Worm (Caenorhabditis elegans): ENCODE measurements around the gene F28F5.6.

Gene F28F5.6

DNA sequence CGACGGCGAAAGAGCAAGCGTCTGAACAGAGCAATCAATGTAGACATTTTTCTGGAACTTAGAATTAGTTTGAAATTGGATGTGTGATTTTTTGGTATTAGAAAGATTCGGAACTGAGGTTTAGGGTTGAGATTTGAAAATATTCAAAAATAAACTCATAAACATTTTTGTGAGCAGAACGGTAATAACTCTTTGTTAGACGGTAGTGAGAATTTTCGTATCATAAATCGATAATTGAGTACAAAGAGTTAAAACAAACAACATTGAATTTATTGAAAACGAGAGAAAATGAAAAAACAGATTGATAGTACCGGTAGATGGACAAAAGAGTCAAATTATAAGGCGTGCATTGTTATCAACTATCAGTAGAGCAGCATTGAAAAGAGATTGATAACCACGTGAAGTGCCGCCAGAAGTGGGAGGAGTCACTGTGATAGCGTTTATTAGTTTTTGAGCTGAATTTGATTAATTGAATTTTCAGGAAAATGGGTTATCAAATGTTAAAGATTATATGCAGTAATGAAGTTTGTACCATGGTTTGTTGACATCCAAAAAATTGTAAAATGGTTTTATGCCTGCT, at the start of gene F28F5.6:
Gene F28F5.6, minus strand, starts transcription at position 51 of the 580 bp plus-strand sequence.
- TF ChIP-seq pha-4 (tag; optimal IDR thresholded peaks at IDR 0.05) (no peak), ceh-43 (GFP tag; optimal IDR thresholded peaks at IDR 0.05) (no peak)

ce11 chrIII:6863901-6864300, 44.7 kb upstream of the F28F5.6 start, which contains the start of gene sma-3:
sma-3 (minus strand) TSS chrIII:6863968.
- no peak for TF ChIP-seq snpc-4 (tag; optimal IDR thresholded peaks at IDR 0.05)
- no peak for TF ChIP-seq drap-1 (GFP tag; optimal IDR thresholded peaks at IDR 0.05)
- no peak for TF ChIP-seq sem-2 (GFP tag; optimal IDR thresholded peaks at IDR 0.05)
- TF ChIP-seq blmp-1 (tag; optimal IDR thresholded peaks at IDR 0.05) = peak; percentile 47

ce11 chrIII:6859482-6859881, 40.3 kb upstream of the F28F5.6 start, which contains the start of gene clec-158:
clec-158 (minus strand) TSS chrIII:6859582.
- TF ChIP-seq ceh-39 (tag; optimal IDR thresholded peaks at IDR 0.05) = no peak
- no peak for TF ChIP-seq M03D4.4 (tag; optimal IDR thresholded peaks at IDR 0.05)
- TF ChIP-seq sem-2 (GFP tag; optimal IDR thresholded peaks at IDR 0.05) = no peak
- TF ChIP-seq nhr-28 (tag; optimal IDR thresholded peaks at IDR 0.05) = no peak
- no peak for TF ChIP-seq sptf-1 (tag; optimal IDR thresholded peaks at IDR 0.05)
- no peak for TF ChIP-seq drap-1 (GFP tag; optimal IDR thresholded peaks at IDR 0.05)
- TF ChIP-seq blmp-1 (tag; optimal IDR thresholded peaks at IDR 0.05) = no peak
- no peak for TF ChIP-seq zip-8 (tag; optimal IDR thresholded peaks at IDR 0.05)
- no peak for TF ChIP-seq lin-32 (GFP tag; optimal IDR thresholded peaks at IDR 0.05)
- TF ChIP-seq nhr-76 (tag; optimal IDR thresholded peaks at IDR 0.05) = no peak
- TF ChIP-seq tbx-8 (GFP tag; optimal IDR thresholded peaks at IDR 0.05) = no peak
- no peak for TF ChIP-seq unc-39 (tag; optimal IDR thresholded peaks at IDR 0.05)
- TF ChIP-seq nhr-237 (tag; optimal IDR thresholded peaks at IDR 0.05) = no peak
- TF ChIP-seq lin-13 (tag; optimal IDR thresholded peaks at IDR 0.05) = no peak

DNA sequence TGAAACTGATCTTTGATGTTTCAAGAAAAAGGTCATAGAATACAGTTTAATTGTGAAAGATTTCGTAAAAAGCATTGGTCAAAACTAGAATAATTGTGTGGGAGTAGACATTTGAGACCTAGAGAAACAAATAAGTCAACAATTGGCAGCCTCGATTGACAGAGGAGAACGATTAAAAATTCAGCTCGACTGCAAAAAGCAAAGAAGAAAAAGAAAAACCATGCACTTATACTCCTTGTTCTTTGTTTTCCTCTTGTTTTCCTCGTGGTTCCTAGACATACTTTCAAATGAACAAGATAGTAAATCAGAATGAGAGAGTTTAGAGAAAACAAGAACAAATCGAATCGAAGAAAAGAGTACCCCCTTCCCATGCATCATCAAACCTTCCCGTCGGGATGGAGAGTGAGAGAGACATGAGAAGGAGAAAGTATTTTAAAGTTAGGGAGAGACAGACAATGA, 38.2 kb upstream of the F28F5.6 start:
- TF ChIP-seq cnd-1 (tag; optimal IDR thresholded peaks at IDR 0.05) = no peak
- no peak for TF ChIP-seq sptf-1 (tag; optimal IDR thresholded peaks at IDR 0.05)
- TF ChIP-seq lsy-2 (tag; optimal IDR thresholded peaks at IDR 0.05) = no peak
- TF ChIP-seq mep-1 (tag; optimal IDR thresholded peaks at IDR 0.05) = no peak
- TF ChIP-seq nhr-28 (tag; optimal IDR thresholded peaks at IDR 0.05) = no peak
- TF ChIP-seq ztf-11 (tag; optimal IDR thresholded peaks at IDR 0.05) = no peak
- TF ChIP-seq unc-62 (GFP tag; optimal IDR thresholded peaks at IDR 0.05) = no peak
- TF ChIP-seq bed-3 (GFP tag; optimal IDR thresholded peaks at IDR 0.05) = no peak
- TF ChIP-seq snpc-4 (tag; optimal IDR thresholded peaks at IDR 0.05) = no peak

ce11 chrIII:6856709-6857108, 37.5 kb upstream of the F28F5.6 start, which contains the start of gene zak-1:
zak-1 (minus strand) TSS chrIII:6856809.
- TF ChIP-seq M03D4.4 (tag; optimal IDR thresholded peaks at IDR 0.05) = no peak
- TF ChIP-seq unc-39 (tag; optimal IDR thresholded peaks at IDR 0.05) = no peak
- no peak for TF ChIP-seq blmp-1 (tag; optimal IDR thresholded peaks at IDR 0.05)
- no peak for TF ChIP-seq mep-1 (tag; optimal IDR thresholded peaks at IDR 0.05)
- TF ChIP-seq nhr-12 (tag; optimal IDR thresholded peaks at IDR 0.05) = no peak
- TF ChIP-seq unc-120 (tag; optimal IDR thresholded peaks at IDR 0.05; ENCODE audit: poor library complexity, severe bottlenecking) = no peak
- TF ChIP-seq ceh-83 (GFP tag; optimal IDR thresholded peaks at IDR 0.05) = no peak
- TF ChIP-seq ztf-11 (tag; optimal IDR thresholded peaks at IDR 0.05) = no peak
- no peak for TF ChIP-seq drap-1 (GFP tag; optimal IDR thresholded peaks at IDR 0.05)
- no peak for TF ChIP-seq nhr-76 (tag; optimal IDR thresholded peaks at IDR 0.05)
- no peak for TF ChIP-seq nhr-237 (tag; optimal IDR thresholded peaks at IDR 0.05)

- TF ChIP-seq snpc-4 (tag; optimal IDR thresholded peaks at IDR 0.05) = no peak
- no peak for TF ChIP-seq cnd-1 (tag; optimal IDR thresholded peaks at IDR 0.05)
- TF ChIP-seq unc-39 (tag; optimal IDR thresholded peaks at IDR 0.05) = no peak
- TF ChIP-seq pha-4 (tag; optimal IDR thresholded peaks at IDR 0.05) = no peak
- TF ChIP-seq nhr-76 (tag; optimal IDR thresholded peaks at IDR 0.05) = no peak
- no peak for TF ChIP-seq M03D4.4 (tag; optimal IDR thresholded peaks at IDR 0.05)
- no peak for TF ChIP-seq tbx-8 (GFP tag; optimal IDR thresholded peaks at IDR 0.05)
- no peak for TF ChIP-seq unc-62 (GFP tag; optimal IDR thresholded peaks at IDR 0.05)
- no peak for TF ChIP-seq lin-13 (tag; optimal IDR thresholded peaks at IDR 0.05)
- no peak for TF ChIP-seq nhr-28 (tag; optimal IDR thresholded peaks at IDR 0.05)
- no peak for TF ChIP-seq sptf-1 (tag; optimal IDR thresholded peaks at IDR 0.05)
These were observed 31.1 kb upstream of the F28F5.6 start, which contains the start of gene srv-1 for ce11 chrIII:6850255-6850654. srv-1 (plus strand) TSS chrIII:6850385.
